Worm (Caenorhabditis elegans): ENCODE data around the gene E02H9.6.

DNA sequence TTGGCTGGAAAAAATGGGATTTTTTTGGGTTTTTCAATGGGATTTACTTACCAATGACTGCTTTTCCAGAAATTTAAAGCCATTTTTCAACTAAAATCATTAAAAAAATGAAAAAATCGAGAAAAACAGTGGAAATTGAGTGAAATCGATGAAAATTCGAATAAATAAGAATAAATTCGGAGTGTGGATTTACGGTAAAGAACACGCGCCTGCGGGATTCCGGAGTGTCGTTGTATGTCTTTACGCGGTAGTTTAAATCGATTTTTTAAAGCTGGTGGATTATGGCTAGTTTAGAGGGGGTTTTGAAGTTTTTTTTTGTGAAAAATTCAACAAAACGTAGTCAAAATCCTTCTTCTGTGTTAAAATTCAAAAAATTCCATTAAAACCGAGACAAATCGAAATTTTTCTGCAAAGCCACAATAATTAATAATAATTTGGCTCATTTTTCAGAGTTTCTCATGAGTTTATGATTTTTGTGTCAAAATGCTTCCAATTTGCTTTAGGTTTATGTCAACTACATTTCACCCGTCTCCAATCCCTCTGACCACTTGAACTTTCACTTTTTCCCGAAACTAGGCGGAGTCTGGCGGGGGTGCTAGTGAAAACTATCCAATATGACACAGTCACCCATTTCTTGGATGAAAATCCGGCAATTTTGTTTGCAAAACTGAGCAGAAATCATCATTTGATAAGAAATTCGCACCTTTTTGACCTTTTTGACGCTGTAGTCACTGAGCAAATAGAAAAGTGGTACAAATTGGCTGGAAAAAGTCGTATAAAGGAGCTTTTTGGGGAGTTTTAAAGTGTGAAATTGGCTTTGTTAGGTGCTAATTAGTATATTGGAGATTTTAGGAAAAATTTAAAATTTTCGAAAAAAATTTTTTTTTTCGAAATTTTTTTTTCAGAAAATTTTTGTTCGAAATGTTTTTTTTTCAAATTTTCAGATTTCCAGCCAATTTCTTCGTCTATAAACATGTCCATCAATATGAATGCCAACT, 34.5 kb upstream of the E02H9.6 start, which contains the start of the genes cic-1 and strm-1:
- TF ChIP-seq dao-5 (tag; optimal IDR thresholded peaks at IDR 0.05), result no peak
- TF ChIP-seq him-1 (tag; optimal IDR thresholded peaks at IDR 0.05), result no peak
- TF ChIP-seq W03F9.2 (tag; optimal IDR thresholded peaks at IDR 0.05), result peak; percentile 53

Data from whole organism, L4/young adult.